Fruit fly (Drosophila melanogaster) whole organism, embryonic: Measurements from ENCODE around the gene Elp5.
A peak's percentile ranks its signal among the peaks of the same experiment; 100 is the strongest.

ENCODE experiments used
- Aef1 ChIP-seq: fragments of 200-800 bp; sonication (Bioruptor generic); IDR thresholded peaks from 3 replicates; pipeline ENCODE4 v1.3.6; 2022; ENCODE audit warnings: missing biosample characterization, missing genetic modification characterization
- Atf-2 ChIP-seq: fragments of 200-800 bp; sonication (Bioruptor generic); optimal IDR thresholded peaks from 2 replicates; lab custom pipeline; 2016; ENCODE audit warnings: missing biosample characterization, missing genetic modification characterization
- Bgb ChIP-seq: fragments of 200-800 bp; sonication (Bioruptor generic); IDR thresholded peaks from 2 replicates; pipeline ENCODE4 v1.3.6; 2022; ENCODE audit warnings: missing biosample characterization, missing genetic modification characterization; ENCODE audit not compliant: partially characterized antibody
- CG11456 ChIP-seq: fragments of 200-800 bp; sonication (Bioruptor generic); IDR thresholded peaks from 3 replicates; pipeline ENCODE4 v1.3.6; 2022; ENCODE audit warnings: missing biosample characterization, missing genetic modification characterization
- CG11723 ChIP-seq: fragments of 200-800 bp; sonication (Bioruptor generic); optimal IDR thresholded peaks from 2 replicates; lab custom pipeline; 2017; ENCODE audit warnings: missing biosample characterization, mild to moderate bottlenecking, missing genetic modification characterization
- CG12071 ChIP-seq: fragments of 200-800 bp; sonication (Bioruptor generic); optimal IDR thresholded peaks from 3 replicates; lab custom pipeline; 2018; ENCODE audit warnings: missing biosample characterization, mild to moderate bottlenecking, missing genetic modification characterization
- CG12104 ChIP-seq: fragments of 200-800 bp; sonication (Bioruptor generic); optimal IDR thresholded peaks from 3 replicates; lab custom pipeline; 2016; ENCODE audit warnings: missing biosample characterization, missing genetic modification characterization
- CG15269 ChIP-seq: fragments of 200-800 bp; sonication (Bioruptor generic); optimal IDR thresholded peaks from 2 replicates; lab custom pipeline; 2018; ENCODE audit warnings: missing biosample characterization, mild to moderate bottlenecking, missing genetic modification characterization, moderate library complexity
- CG18619 ChIP-seq: fragments of 200-800 bp; sonication (Bioruptor generic); optimal IDR thresholded peaks from 3 replicates; lab custom pipeline; 2017; ENCODE audit warnings: missing biosample characterization, mild to moderate bottlenecking, missing genetic modification characterization
- CG2712 ChIP-seq: fragments of 200-800 bp; optimal IDR thresholded peaks from 3 replicates; lab custom pipeline; 2019; ENCODE audit warnings: missing biosample characterization, mild to moderate bottlenecking, missing genetic modification characterization, moderate library complexity
- CG3065 ChIP-seq: fragments of 200-800 bp; sonication (Bioruptor generic); optimal IDR thresholded peaks from 2 replicates; lab custom pipeline; 2016; ENCODE audit warnings: missing biosample characterization, missing genetic modification characterization
- CG34224 ChIP-seq: fragments of 200-800 bp; sonication (Bioruptor generic); IDR thresholded peaks from 3 replicates; pipeline ENCODE4 v1.3.6; 2022; ENCODE audit warnings: missing biosample characterization, missing genetic modification characterization; ENCODE audit not compliant: partially characterized antibody
- CG4360 ChIP-seq: fragments of 200-800 bp; sonication (Bioruptor generic); IDR thresholded peaks from 2 replicates; pipeline ENCODE4 v1.3.6; 2022; ENCODE audit warnings: missing biosample characterization, missing genetic modification characterization
- CG4730 ChIP-seq: fragments of 200-800 bp; sonication (Bioruptor generic); IDR thresholded peaks from 2 replicates; pipeline ENCODE4 v1.3.6; 2022; ENCODE audit warnings: missing biosample characterization, missing genetic modification characterization
- CG6654 ChIP-seq: fragments of 200-800 bp; sonication (Bioruptor generic); optimal IDR thresholded peaks from 2 replicates; lab custom pipeline; 2017; ENCODE audit warnings: missing biosample characterization, mild to moderate bottlenecking, missing genetic modification characterization
- CG7271 ChIP-seq: fragments of 200-800 bp; sonication (Bioruptor generic); optimal IDR thresholded peaks from 2 replicates; lab custom pipeline; 2018; ENCODE audit warnings: missing biosample characterization, mild to moderate bottlenecking, missing genetic modification characterization, moderate library complexity
- CG8944 ChIP-seq: fragments of 200-800 bp; sonication (Bioruptor generic); optimal IDR thresholded peaks from 3 replicates; lab custom pipeline; 2016; ENCODE audit warnings: missing biosample characterization, missing genetic modification characterization
- D ChIP-seq, 2 experiments: fragments of 200-800 bp in 1 of 2; fragments of >200 bp in 1 of 2; sonication (Bioruptor generic) in 1 of 2; optimal IDR thresholded peaks; 2 replicates in 1 of 2; 3 replicates in 1 of 2; lab custom pipeline; 2017; ENCODE audit warnings: mild to moderate bottlenecking in 1 of 2, missing biosample characterization in 1 of 2, missing genetic modification characterization in 1 of 2, missing genetic modification reagents in 1 of 2
- Dip2 ChIP-seq: fragments of 200-800 bp; sonication (Bioruptor generic); IDR thresholded peaks from 2 replicates; pipeline ENCODE4 v1.3.6; 2022; ENCODE audit warnings: missing biosample characterization, missing genetic modification characterization
- Doc3 ChIP-seq: fragments of 200-800 bp; sonication (Bioruptor generic); IDR thresholded peaks from 3 replicates; pipeline ENCODE4 v1.3.6; 2022; ENCODE audit warnings: missing biosample characterization, missing genetic modification characterization; ENCODE audit not compliant: partially characterized antibody
- ERR ChIP-seq: fragments of 200-800 bp; sonication (Bioruptor generic); optimal IDR thresholded peaks from 2 replicates; lab custom pipeline; 2016; ENCODE audit warnings: missing biosample characterization, missing genetic modification characterization
- Ets65A ChIP-seq: fragments of 200-800 bp; sonication (Bioruptor generic); peaks from one replicate; lab custom pipeline; 2016; ENCODE audit warnings: missing biosample characterization, missing genetic modification characterization
- HLHmδ ChIP-seq: fragments of 200-800 bp; sonication (Bioruptor generic); optimal IDR thresholded peaks from 2 replicates; lab custom pipeline; 2018; ENCODE audit warnings: missing biosample characterization, mild to moderate bottlenecking, missing genetic modification characterization, moderate library complexity
- Hr3 ChIP-seq: fragments of 200-800 bp; sonication (Bioruptor generic); optimal IDR thresholded peaks from 3 replicates; lab custom pipeline; 2016; ENCODE audit warnings: missing biosample characterization, missing genetic modification characterization
- MBD-R2 ChIP-seq: fragments of 200-800 bp; sonication (Bioruptor generic); IDR thresholded peaks from 2 replicates; pipeline ENCODE4 v1.3.6; 2022; ENCODE audit warnings: missing biosample characterization, missing genetic modification characterization
- NC2α ChIP-seq: fragments of 200-800 bp; sonication (Bioruptor generic); optimal IDR thresholded peaks from 2 replicates; lab custom pipeline; 2016; ENCODE audit warnings: missing biosample characterization, missing genetic modification characterization
- Nf-YC ChIP-seq: fragments of 200-800 bp; optimal IDR thresholded peaks from 3 replicates; lab custom pipeline; 2019; ENCODE audit warnings: missing biosample characterization, mild to moderate bottlenecking, missing genetic modification characterization, moderate library complexity
- Opbp ChIP-seq: fragments of 200-800 bp; sonication (Bioruptor generic); IDR thresholded peaks from 3 replicates; pipeline ENCODE4 v1.3.6; 2022; ENCODE audit warnings: missing biosample characterization, missing genetic modification characterization; ENCODE audit not compliant: partially characterized antibody
- PHDP ChIP-seq: fragments of 200-800 bp; sonication (Bioruptor generic); optimal IDR thresholded peaks from 3 replicates; lab custom pipeline; 2018; ENCODE audit warnings: missing biosample characterization, mild to moderate bottlenecking, missing genetic modification characterization, moderate library complexity
- Stat92E ChIP-seq, 3 experiments: fragments of >200 bp in 2 of 3; fragments of 200-800 bp in 1 of 3; sonication (Bioruptor generic) in 1 of 3; optimal IDR thresholded peaks; 2 replicates each; lab custom pipeline; 2017 to 2019; ENCODE audit warnings: missing biosample characterization in 3 of 3, missing genetic modification characterization in 3 of 3, mild to moderate bottlenecking in 1 of 3, moderate library complexity in 1 of 3
- Taf1 ChIP-seq: fragments of 200-800 bp; sonication (Bioruptor generic); IDR thresholded peaks from 2 replicates; pipeline ENCODE4 v1.3.6; 2022; ENCODE audit warnings: missing biosample characterization, missing genetic modification characterization
- abd-A ChIP-seq: fragments of 200-800 bp; sonication (Bioruptor generic); optimal IDR thresholded peaks from 3 replicates; lab custom pipeline; 2019; ENCODE audit warnings: missing biosample characterization, mild to moderate bottlenecking, missing genetic modification characterization, moderate library complexity
- ap ChIP-seq: fragments of 200-800 bp; sonication (Bioruptor generic); IDR thresholded peaks from 2 replicates; pipeline ENCODE4 v1.3.6; 2022; ENCODE audit warnings: missing biosample characterization, missing genetic modification characterization
- ash1 ChIP-seq: fragments of 200-800 bp; sonication (Bioruptor generic); optimal IDR thresholded peaks from 2 replicates; lab custom pipeline; 2018; ENCODE audit warnings: missing biosample characterization, mild to moderate bottlenecking, missing genetic modification characterization
- cg ChIP-seq: fragments of 200-800 bp; sonication (Bioruptor generic); optimal IDR thresholded peaks from 3 replicates; lab custom pipeline; 2019; ENCODE audit warnings: missing biosample characterization, mild to moderate bottlenecking, missing genetic modification characterization, moderate library complexity
- dmrt99B ChIP-seq: fragments of 200-800 bp; sonication (Bioruptor generic); optimal IDR thresholded peaks from 2 replicates; lab custom pipeline; 2018; ENCODE audit warnings: missing biosample characterization, mild to moderate bottlenecking, missing genetic modification characterization, moderate library complexity
- hb ChIP-seq: fragments of 200-800 bp; sonication (Bioruptor generic); IDR thresholded peaks from 3 replicates; pipeline ENCODE4 v1.3.6; 2022; ENCODE audit warnings: missing biosample characterization, missing genetic modification characterization; ENCODE audit not compliant: partially characterized antibody
- jumu ChIP-seq: fragments of 200-800 bp; sonication (Bioruptor generic); optimal IDR thresholded peaks from 3 replicates; lab custom pipeline; 2016; ENCODE audit warnings: missing biosample characterization, missing genetic modification characterization
- kni ChIP-seq: fragments of 200-800 bp; sonication (Bioruptor generic); optimal IDR thresholded peaks from 3 replicates; lab custom pipeline; 2017; ENCODE audit warnings: mild to moderate bottlenecking, missing biosample characterization, missing genetic modification reagents, missing genetic modification characterization
- nerfin-2 ChIP-seq: fragments of 200-800 bp; sonication (Bioruptor generic); IDR thresholded peaks from 2 replicates; pipeline ENCODE4 v1.3.6; 2022; ENCODE audit warnings: missing biosample characterization, missing genetic modification characterization; ENCODE audit not compliant: partially characterized antibody
- pzg ChIP-seq: fragments of 200-800 bp; sonication (Bioruptor generic); optimal IDR thresholded peaks from 3 replicates; lab custom pipeline; 2018; ENCODE audit warnings: missing biosample characterization, mild to moderate bottlenecking, missing genetic modification characterization, moderate library complexity
- slbo ChIP-seq: fragments of 200-800 bp; sonication (Bioruptor generic); IDR thresholded peaks from 2 replicates; pipeline ENCODE4 v1.3.6; 2022; ENCODE audit warnings: missing biosample characterization, missing genetic modification characterization
- slou ChIP-seq: fragments of 200-800 bp; sonication (Bioruptor generic); optimal IDR thresholded peaks from 3 replicates; lab custom pipeline; 2016; ENCODE audit warnings: missing biosample characterization, missing genetic modification characterization
- sob ChIP-seq: fragments of 200-800 bp; sonication (Bioruptor generic); IDR thresholded peaks from 2 replicates; pipeline ENCODE4 v1.3.6; 2022; ENCODE audit warnings: missing biosample characterization, missing genetic modification characterization
- sqz ChIP-seq: fragments of 200-800 bp; sonication (Bioruptor generic); optimal IDR thresholded peaks from 3 replicates; lab custom pipeline; 2018; ENCODE audit warnings: missing biosample characterization, mild to moderate bottlenecking, missing genetic modification characterization
- stc ChIP-seq: fragments of 200-800 bp; sonication (Bioruptor generic); IDR thresholded peaks from 2 replicates; pipeline ENCODE4 v1.3.6; 2022; ENCODE audit warnings: missing biosample characterization, missing genetic modification characterization
- unpg ChIP-seq: fragments of 200-800 bp; sonication (Bioruptor generic); optimal IDR thresholded peaks from 3 replicates; lab custom pipeline; 2018; ENCODE audit warnings: missing biosample characterization, mild to moderate bottlenecking, missing genetic modification characterization, moderate library complexity
- zen ChIP-seq: fragments of 200-800 bp; sonication (Bioruptor generic); optimal IDR thresholded peaks from 3 replicates; lab custom pipeline; 2018; ENCODE audit warnings: missing biosample characterization, mild to moderate bottlenecking, missing genetic modification characterization, moderate library complexity
- zf30C ChIP-seq: fragments of 200-800 bp; sonication (Bioruptor generic); optimal IDR thresholded peaks from 3 replicates; lab custom pipeline; 2018; ENCODE audit warnings: missing biosample characterization, mild to moderate bottlenecking, missing genetic modification characterization

Gene Elp5

DNA sequence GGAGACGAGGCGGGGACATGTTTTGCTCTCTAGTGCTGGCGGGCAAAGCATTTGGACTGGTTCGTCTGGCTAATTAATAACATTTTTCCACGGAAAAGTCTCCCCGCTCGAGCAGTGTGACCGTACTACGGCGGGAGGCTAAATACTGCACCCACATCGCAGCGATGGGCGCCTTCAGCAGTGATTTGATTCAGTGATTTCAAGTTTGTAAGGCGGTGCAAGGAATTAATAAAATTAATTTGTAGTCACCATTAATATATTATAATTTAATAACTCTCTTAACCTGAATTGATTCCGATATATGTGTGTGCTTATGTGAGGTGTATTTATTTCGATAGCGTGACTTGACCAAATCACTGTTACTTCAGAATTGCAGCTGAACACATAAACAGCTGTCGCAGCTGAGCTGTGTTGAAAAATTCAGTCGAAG lies 5.3 kb downstream of the Elp5 start, which contains the start of the genes oxt and CG13807 (continued):
- no peak for TF ChIP-seq kni (GFP tag; lab: Kevin White, UChicago)
- TF ChIP-seq nerfin-2 (GFP tag; lab: Robert Waterston, UW): no peak
- TF ChIP-seq Opbp (GFP tag; lab: Robert Waterston, UW): no peak
- TF ChIP-seq sqz (GFP tag; lab: Kevin White, UChicago): no peak
- TF ChIP-seq CG2712 (tag; lab: Kevin White, UChicago): peak; percentile 92
- peak; percentile 83 for TF ChIP-seq CG11723 (GFP tag; lab: Kevin White, UChicago)
- TF ChIP-seq sob (GFP tag; lab: Robert Waterston, UW): peak; percentile 89
- peak; percentile 92 for TF ChIP-seq CG11456 (GFP tag; lab: Robert Waterston, UW)
- 0 out of 2 replicates have a peak, but pooled peaks have one; percentile 19 for TF ChIP-seq Dip2 (GFP tag; lab: Robert Waterston, UW)
- no peak for TF ChIP-seq cg
- TF ChIP-seq ap: peak; percentile 69
- no peak for TF ChIP-seq jumu (GFP tag; lab: Kevin White, UChicago)
- TF ChIP-seq CG8944: no peak
- no peak for TF ChIP-seq hb
- TF ChIP-seq Atf-2 (GFP tag; lab: Kevin White, UChicago): peak; percentile 17
- peak in 1 of 3 experiments; percentile 91 for TF ChIP-seq Stat92E (GFP tag; optimal IDR thresholded peaks at IDR 0.05; lab: Kevin White, UChicago)
- peak; percentile 42 for TF ChIP-seq slou (GFP tag; lab: Kevin White, UChicago)
- peak; percentile 60 for TF ChIP-seq CG6654
- peak; percentile 59 for TF ChIP-seq CG3065 (GFP tag; lab: Kevin White, UChicago)
- peak; percentile 58 for TF ChIP-seq pzg (GFP tag; lab: Kevin White, UChicago)
- peak; percentile 83 for TF ChIP-seq zen
- TF ChIP-seq NC2α: no peak
- TF ChIP-seq Nf-YC (tag; lab: Kevin White, UChicago): peak; percentile 79
- TF ChIP-seq dmrt99B (tag; lab: Kevin White, UChicago): peak; percentile 85
- no peak for TF ChIP-seq zf30C (GFP tag; lab: Kevin White, UChicago)
- TF ChIP-seq stc (GFP tag; lab: Robert Waterston, UW): peak; percentile 85
- TF ChIP-seq abd-A: no peak
- TF ChIP-seq ERR: no peak
- TF ChIP-seq CG12071 (GFP tag; lab: Kevin White, UChicago): peak; percentile 70
- peak; percentile 97 for TF ChIP-seq MBD-R2
- peak; percentile 91 for TF ChIP-seq unpg (GFP tag; lab: Kevin White, UChicago)
- TF ChIP-seq Bgb: no peak
- TF ChIP-seq D (optimal IDR thresholded peaks at IDR 0.05; lab: Kevin White, UChicago): no peak
- TF ChIP-seq D (GFP tag; optimal IDR thresholded peaks at IDR 0.05; lab: Kevin White, UChicago): peak; percentile 71
- no peak for TF ChIP-seq Doc3
- TF ChIP-seq CG34224 (GFP tag; lab: Robert Waterston, UW): peak; percentile 16; the same call in 1 of the 3 replicates
- peak; percentile 86 for TF ChIP-seq Hr3 (GFP tag; lab: Kevin White, UChicago)
- TF ChIP-seq CG15269 (tag; lab: Kevin White, UChicago): peak; percentile 89
- TF ChIP-seq PHDP (tag; lab: Kevin White, UChicago): peak; percentile 92
- TF ChIP-seq CG4360 (GFP tag; lab: Robert Waterston, UW): 0 out of 2 replicates have a peak, but pooled peaks have one; percentile 26
- TF ChIP-seq Ets65A (GFP tag; lab: Kevin White, UChicago): no peak
- TF ChIP-seq Taf1 (GFP tag; lab: Robert Waterston, UW): peak; percentile 77
- TF ChIP-seq CG4730 (GFP tag; lab: Robert Waterston, UW): peak; percentile 80
- TF ChIP-seq CG12104 (GFP tag; lab: Kevin White, UChicago): peak; percentile 80
- peak; percentile 9 for TF ChIP-seq ash1 (GFP tag; lab: Kevin White, UChicago)
- peak; percentile 84 for TF ChIP-seq CG18619 (GFP tag; lab: Kevin White, UChicago)
- peak; percentile 92 for TF ChIP-seq slbo (GFP tag; lab: Robert Waterston, UW)
- TF ChIP-seq CG7271: peak; percentile 80
- peak; percentile 87 for TF ChIP-seq Aef1 (GFP tag; lab: Robert Waterston, UW)
- TF ChIP-seq HLHmδ (GFP tag; lab: Kevin White, UChicago): no peak
